Fruit fly (Drosophila melanogaster) Kc167 (cell line): Measurements from ENCODE around the gene CG17141.

Experiments used
- Sin3A ChIP-seq: fragments of >200 bp; optimal IDR thresholded peaks from 2 replicates; lab custom pipeline; 2018; ENCODE audit warnings: missing external identifiers
- h ChIP-seq: fragments of >200 bp; optimal IDR thresholded peaks from 3 replicates; lab custom pipeline; 2018; ENCODE audit warnings: missing external identifiers
- insv ChIP-seq: fragments of >200 bp; optimal IDR thresholded peaks from 3 replicates; lab custom pipeline; 2018; ENCODE audit warnings: missing external identifiers
- psq ChIP-seq: fragments of >200 bp; optimal IDR thresholded peaks from 2 replicates; lab custom pipeline; 2017; ENCODE audit warnings: missing external identifiers
- ttk ChIP-seq: sonication (Bioruptor generic); optimal IDR thresholded peaks from 2 replicates; lab custom pipeline; 2017; ENCODE audit warnings: missing external identifiers

- TF ChIP-seq h (lab: Kevin White, UChicago) (no peak), insv (lab: Kevin White, UChicago) (no peak), ttk (lab: Kevin White, UChicago) (no peak), psq (lab: Kevin White, UChicago) (no peak), Sin3A (lab: Kevin White, UChicago) (no peak)
Observed at dm6 chr3R:22698208-22698607, 49.2 kb downstream of the CG17141 start, which contains the start of gene Cyp6d4.
